Fruit fly (Drosophila melanogaster): ENCODE results near the gene Cyp1.

- TF ChIP-seq CG11902 (GFP tag; optimal IDR thresholded peaks at IDR 0.05) (peak; percentile 45), CG6276 (GFP tag; optimal IDR thresholded peaks at IDR 0.05) (no peak), CG10669 (GFP tag; optimal IDR thresholded peaks at IDR 0.05) (peak; percentile 67), CG31627 (GFP tag; optimal IDR thresholded peaks at IDR 0.05) (peak; percentile 75), CG6163 (GFP tag; IDR thresholded peaks at IDR 0.05) (peak; percentile 86), CG8319 (GFP tag; optimal IDR thresholded peaks at IDR 0.05) (peak; percentile 62), Blimp-1 (GFP tag; optimal IDR thresholded peaks at IDR 0.05) (no peak), pdm3 (GFP tag; optimal IDR thresholded peaks at IDR 0.05) (peak; percentile 84), esn (GFP tag; optimal IDR thresholded peaks at IDR 0.05) (peak; percentile 80), CG3919 (GFP tag; optimal IDR thresholded peaks at IDR 0.05) (peak; percentile 84), CG6808 (GFP tag; optimal IDR thresholded peaks at IDR 0.05) (peak; percentile 39)
Measured at dm6 chrX:16335107-16335642, 15.0 kb upstream of the Cyp1 start.
